Fruit fly (Drosophila melanogaster) whole organism, larva: ENCODE results near the gene CG5255.

Source experiments
- noc ChIP-seq: fragments of 200-800 bp; sonication (Bioruptor generic); optimal IDR thresholded peaks from 3 replicates; lab custom pipeline; 2019; ENCODE audit warnings: missing biosample characterization, mild to moderate bottlenecking, missing genetic modification characterization, moderate library complexity

The CG5255 gene

DNA sequence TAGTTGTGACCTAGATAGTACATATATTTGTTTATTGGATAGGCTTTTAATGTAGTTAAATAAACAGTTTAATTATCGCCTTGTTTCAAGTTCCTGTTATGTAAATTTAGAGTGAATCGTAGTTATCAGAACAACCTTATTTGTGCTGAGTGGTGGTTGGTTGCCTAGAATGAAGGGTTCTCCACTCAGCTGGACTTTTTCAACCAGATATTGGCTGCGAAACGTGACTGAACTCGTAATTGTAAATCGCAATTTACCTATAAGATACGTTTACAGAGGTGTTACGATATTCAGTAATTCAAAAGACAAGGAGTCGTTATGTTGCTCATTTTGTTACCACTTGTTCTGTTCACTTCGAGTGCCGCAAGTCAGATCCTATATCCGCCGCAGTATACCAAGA is at the start of gene CG5255:
Gene CG5255, plus strand, starts transcription at position 301 of the 400 bp plus-strand sequence.
- no peak for TF ChIP-seq noc (tag; lab: Kevin White, UChicago)

DNA sequence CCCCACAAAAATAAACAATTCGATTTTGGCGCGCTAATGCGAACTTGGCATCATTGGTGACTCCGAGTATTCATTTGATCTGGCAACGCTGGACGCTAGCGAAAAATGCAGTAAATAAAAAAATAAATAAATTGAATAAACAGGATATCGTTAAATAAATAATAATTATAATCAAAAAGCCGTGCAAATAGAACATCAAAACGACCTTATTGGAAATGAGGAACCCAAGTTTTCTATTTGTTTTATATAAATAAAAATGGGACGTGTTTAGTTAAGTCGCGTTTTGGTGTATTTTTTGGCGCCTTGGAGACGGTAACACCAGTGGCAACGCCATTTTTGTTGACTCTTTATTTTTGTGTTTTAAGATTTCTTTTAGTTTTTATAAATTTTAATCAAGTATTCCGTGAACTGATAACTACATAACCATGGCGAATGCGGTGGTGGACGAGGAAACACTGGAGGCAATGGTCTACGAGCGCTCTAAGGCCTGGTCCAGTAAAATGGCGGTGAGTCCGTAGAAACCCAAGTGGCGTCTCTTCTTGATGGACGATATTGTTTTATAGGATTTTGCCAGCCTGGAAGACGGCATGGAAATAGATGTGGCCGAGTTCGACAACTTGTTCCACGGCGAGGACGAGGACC is 49.6 kb upstream of the CG5255 start, which contains the start of gene cal1:
Gene cal1, plus strand, starts transcription at position 304 of the 642 bp plus-strand sequence.
- no peak for TF ChIP-seq noc (tag; lab: Kevin White, UChicago)

DNA sequence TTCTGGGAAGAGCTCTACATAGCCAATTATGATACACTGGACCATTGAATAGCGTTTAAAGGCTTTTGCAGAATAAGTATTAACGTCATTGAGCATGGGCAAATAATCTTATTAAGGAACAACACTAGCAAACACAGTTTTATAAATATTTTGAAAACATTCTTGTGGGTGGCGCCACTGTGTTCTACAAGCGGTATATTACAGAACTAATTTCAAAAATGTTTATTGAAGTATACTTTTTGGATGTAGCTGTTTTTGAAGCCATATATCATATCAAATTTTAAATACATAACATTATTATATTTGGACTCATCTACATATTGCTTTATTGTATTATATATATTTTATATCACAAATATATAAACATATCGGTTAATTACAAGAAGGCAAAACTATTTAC is 28.8 kb upstream of the CG5255 start:
- TF ChIP-seq noc (tag; lab: Kevin White, UChicago): no peak

DNA sequence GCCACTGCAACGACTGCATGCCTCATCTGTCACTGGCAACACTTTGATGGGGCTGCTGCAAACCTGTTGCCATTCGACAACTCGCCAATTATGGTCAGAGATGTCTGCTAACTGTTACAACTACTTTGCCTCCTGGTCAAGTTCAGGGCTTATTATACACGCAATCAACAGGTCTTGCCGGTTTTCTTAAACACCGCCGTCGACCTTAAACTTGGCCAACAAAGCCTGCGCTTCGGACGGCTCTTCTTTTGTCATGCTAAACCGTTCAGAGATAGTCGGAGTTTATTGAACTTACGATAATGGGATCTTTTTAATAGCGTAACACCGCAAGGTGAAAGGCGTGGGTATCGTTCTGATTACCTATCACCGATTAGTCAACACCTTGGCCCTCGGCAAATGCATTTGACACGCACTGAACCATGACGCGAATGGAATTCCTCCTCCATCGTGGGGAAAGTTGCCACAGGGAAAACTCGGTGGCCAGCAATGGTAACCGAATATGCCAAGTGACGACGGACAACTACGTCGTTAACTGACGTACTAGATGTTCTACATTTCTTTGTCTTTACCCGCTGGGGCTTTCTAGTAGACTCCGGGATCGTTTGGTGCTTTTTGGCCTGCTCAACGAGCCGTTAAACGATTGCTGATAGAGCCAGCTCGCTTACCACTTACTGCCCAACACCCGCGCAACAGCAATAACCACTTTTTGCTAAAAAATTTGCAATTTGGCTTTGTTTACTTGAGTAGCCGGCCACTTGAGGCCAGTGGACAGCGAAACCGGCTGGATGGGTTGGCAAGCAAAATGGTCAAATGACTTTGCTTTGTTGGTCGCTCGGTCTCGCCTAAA is 26.6 kb upstream of the CG5255 start:
- no peak for TF ChIP-seq noc (tag; lab: Kevin White, UChicago)

DNA sequence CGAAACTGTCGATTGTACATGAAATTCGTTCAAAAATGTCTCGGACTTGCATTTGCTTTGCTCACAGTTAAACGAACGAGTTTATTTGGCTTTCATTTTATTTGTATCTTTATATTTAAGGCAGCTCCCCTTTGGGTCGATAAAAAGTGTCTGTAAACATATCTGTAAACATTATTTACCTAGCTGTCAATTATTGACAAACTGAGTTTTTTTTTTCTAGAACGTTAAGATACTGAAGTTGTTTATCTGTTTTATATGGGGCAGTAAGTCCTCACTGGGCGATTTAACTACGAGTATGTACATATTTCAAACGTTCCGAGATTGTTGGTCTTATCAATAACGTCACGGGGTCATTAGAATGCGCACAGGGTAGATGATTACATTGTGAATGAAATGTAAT is 22.0 kb upstream of the CG5255 start:
- TF ChIP-seq noc (tag; lab: Kevin White, UChicago): no peak

DNA sequence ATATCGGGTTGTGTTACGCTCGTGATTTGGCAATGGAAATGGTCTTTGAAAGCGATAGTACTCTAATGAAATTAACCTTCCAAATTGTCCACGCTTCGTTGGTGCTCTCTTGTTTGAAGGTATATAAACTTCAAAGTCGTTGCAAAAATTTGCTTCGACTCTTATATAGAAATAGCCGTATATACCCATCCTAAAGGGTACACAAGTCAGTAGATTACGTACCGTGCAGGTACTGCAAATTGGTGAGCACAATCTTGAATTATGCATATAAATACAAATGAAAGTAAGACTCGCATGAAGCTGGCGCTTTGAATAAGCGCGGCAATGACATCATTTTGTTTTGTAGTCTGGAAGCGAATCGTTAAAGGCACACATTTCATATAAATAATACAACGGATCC is 21.5 kb upstream of the CG5255 start:
- no peak for TF ChIP-seq noc (tag; lab: Kevin White, UChicago)

DNA sequence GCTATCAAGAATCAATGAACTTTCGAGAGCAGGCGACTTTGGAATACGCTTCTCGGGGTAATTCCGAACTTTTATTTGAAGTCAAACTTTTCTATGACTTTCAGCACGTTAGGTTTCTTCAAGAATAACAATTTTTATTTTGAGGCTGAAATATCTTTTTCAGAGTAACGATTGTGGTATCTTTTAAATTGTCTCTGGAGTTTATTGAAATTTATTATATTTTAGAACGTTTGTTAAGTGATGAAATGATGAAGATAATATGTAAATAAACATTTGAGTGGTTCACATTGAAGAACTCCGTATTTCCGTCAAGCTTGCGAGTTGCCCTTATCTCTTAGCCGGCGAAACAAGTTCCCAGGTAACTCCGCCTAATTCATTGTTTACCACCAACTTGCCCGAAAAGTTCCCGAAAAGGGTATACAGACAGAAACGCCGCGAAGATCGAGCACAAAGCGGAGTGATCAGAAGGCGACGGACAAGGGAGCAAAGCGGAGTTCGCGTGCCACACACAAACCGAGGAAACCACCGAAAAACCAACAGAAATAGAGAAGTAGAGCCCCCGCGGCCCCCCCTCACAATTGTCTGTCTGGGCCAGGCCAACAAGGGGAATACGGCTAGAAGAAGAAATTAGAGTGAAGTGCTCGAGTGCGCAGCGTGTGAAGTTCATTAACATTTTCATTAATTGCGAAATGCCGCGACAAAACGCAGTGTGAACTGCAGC is 19.9 kb upstream of the CG5255 start:
- TF ChIP-seq noc (tag; lab: Kevin White, UChicago): peak; percentile 34

DNA sequence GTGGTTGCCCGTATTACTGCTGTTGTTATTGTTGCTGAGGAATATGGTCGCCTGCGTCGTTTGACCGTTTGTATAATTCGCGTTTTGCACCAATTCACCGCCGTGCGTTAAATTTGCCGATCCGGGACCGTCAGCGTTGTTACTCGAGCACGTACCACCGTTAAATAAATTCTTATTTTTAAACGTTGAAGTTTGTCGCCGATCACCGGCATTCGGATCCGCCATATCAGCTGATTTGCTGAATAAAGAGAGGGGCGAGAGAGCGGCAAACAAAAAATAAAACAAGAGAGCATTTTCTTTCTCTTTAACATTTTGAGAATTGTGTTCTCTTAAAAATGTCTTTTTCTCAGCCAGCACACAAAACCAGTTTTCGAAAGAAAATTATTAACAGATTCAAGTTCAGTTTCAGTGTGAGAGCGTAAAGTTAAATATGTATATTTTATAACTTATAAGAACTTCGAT is 18.7 kb upstream of the CG5255 start:
- peak; percentile 35 for TF ChIP-seq noc (tag; lab: Kevin White, UChicago)

DNA sequence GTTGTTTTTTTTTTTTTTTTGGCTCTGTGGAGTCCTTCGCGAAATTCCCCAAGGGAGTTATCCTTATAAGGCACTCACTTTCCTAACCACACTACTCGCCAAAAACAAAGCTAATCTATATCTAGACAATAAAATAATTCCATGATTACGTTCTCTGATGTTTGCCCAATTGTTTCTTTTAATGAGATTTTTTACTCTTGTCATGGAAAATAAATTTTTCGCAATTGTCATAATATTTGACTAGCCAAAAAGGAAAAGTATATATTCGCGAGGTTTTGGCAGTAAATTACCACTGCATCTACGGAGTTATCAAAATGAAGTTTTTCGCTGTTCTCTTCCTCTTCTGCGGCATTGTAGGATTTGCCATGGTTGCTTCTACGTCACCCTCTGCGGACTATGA is 17.5 kb upstream of the CG5255 start, which contains the start of gene CG34278:
Gene CG34278, plus strand, starts transcription at position 301 of the 400 bp plus-strand sequence.
- no peak for TF ChIP-seq noc (tag; lab: Kevin White, UChicago)

DNA sequence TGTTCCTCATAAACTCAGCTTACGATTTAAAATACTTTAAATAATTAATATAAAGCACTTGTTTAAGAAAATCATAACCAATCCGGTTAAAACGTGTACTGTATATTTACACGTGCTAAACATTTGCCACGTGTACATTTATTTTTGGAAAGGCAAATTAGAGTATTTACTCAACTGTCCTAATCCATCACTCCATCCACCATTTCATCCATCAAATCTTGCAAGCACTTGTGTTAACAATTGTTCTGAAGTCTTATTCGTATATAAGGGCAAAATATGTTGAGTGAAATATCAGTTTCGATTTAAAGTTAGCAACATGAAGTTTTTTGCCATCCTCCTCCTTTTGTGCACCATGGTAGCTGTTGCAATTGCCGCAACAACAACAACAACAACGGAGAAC is 16.4 kb upstream of the CG5255 start, which contains the start of gene CG42779:
Gene CG42779, plus strand, starts transcription at position 301 of the 400 bp plus-strand sequence.
- no peak for TF ChIP-seq noc (tag; lab: Kevin White, UChicago)

DNA sequence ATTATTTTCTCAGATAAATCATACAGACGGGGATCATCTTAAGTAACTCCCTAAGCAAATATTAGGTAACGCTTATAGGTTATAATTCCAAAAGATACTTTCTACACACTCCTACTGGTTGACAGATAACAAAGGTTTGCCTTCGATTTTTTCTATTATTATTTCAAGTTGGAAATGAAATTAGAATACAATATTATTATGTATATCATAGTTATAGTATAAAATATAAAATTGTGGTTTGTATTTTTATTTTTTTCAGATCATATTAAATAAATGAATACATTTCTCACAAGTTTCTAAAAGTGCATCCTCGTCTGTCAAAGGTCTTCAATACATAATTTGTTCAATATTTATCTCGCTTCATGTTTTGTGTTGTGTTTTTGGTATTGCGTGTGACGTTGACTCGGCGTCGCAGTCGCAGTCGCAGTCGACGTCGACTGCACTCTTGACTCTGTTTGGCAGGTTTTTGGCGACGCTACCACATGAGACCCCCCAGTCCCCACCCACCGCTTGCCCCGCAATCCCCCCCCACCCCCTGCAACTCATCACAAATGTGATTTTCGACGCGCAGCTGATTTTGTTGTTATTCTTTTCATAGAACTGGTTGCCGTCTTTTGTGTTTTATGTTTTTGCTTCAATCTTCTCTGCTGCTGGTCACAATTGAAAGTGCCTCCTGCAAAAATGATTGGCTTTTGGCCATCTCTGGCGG is 14.7 kb upstream of the CG5255 start:
- no peak for TF ChIP-seq noc (tag; lab: Kevin White, UChicago)

DNA sequence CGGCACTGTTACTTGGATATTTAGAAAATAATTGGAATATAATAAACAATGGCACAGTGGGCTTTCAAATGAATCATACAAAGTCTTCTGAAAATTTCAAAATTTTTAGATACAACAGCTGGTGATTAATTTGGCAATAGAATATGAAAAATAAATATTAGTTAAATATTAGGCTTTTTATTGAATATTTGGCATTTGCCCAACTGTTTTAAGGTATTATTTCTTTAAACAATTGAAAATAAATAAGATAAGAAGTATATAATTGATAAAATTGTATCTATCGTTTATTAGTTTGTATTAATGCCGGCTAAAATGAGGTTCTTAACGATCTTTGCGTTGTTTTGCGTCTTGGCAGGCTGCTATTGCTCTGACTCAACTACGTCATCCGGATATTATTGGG is 13.5 kb upstream of the CG5255 start, which contains the start of gene CG45079:
Gene CG45079, plus strand, starts transcription at position 301 of the 400 bp plus-strand sequence.
- no peak for TF ChIP-seq noc (tag; lab: Kevin White, UChicago)

DNA sequence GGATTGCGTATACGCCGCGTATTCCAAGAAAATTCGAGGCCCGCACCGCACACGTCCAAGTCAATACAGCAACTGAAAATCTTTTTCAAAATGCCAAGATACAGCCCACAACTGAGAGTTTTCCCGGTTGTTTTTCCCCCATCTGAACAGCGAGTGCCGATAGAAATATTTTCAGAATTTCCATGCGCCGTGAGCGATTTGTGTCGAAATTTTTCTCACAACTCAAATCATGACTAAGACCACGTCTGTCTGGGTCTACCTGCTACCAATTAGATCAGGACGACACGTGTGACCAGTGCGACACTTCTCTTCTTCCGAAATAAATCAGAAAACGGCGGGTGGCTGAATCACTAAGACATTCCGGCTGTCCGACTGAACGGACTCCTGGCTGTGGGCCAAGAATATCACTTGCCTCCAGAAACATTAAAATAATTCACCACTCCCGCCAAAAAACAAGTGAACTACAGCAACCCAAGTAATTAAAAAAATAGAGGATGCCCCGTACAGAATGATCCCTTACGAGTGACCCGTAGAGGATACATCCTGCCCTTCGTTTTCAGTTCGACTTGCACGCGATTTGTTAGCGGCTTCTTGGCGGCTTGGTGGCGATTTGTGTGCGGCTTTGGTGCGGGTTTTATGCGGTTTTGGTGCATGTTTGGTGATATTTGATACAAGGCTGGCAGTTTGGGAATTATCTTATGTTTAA is 12.2 kb upstream of the CG5255 start, which contains the start of gene cher:
Gene cher, minus strand, starts transcription at position 51 of the 706 bp plus-strand sequence.
- TF ChIP-seq noc (tag; lab: Kevin White, UChicago): no peak

DNA sequence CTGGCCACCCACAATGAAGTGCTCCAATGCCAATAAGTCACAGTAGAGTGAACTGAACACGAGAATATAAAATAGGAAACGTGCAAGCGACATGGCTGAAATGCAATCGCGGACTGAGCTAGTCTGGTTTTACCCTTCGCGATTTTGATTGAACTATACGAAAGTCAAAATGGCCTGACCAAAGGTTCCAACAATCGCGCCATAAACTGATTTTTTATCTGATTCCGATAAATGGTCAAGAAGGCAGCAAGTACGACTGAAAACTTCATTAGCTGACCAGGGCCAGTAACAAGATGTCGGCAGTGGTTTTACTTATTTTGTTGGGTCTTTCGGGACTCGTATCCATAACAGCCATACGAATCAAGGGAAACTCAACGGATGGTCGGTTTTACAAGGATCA is 10.9 kb upstream of the CG5255 start, which contains the start of the genes CG17477 and CG31269:
Gene CG17477, minus strand, starts transcription at position 101 of the 400 bp plus-strand sequence.
Gene CG31269, plus strand, starts transcription at position 289 of the 400 bp plus-strand sequence.
- no peak for TF ChIP-seq noc (tag; lab: Kevin White, UChicago)
